Fruit fly (Drosophila melanogaster) whole organism, embryonic: ENCODE data around the gene Awh.
A peak's percentile ranks its signal among the peaks of the same experiment; 100 is the strongest.

Source experiments
- Antp ChIP-seq: fragments of 200-800 bp; sonication (Bioruptor generic); optimal IDR thresholded peaks from 3 replicates; lab custom pipeline; 2016; ENCODE audit warnings: missing biosample characterization, missing genetic modification characterization
- Asciz ChIP-seq: fragments of 200-800 bp; sonication (Bioruptor generic); optimal IDR thresholded peaks from 2 replicates; lab custom pipeline; 2017; ENCODE audit warnings: missing biosample characterization, mild to moderate bottlenecking, missing genetic modification characterization, missing genetic modification reagents
- CG10267 ChIP-seq: fragments of 200-800 bp; sonication (Bioruptor generic); optimal IDR thresholded peaks from 2 replicates; lab custom pipeline; 2018; ENCODE audit warnings: missing biosample characterization, mild to moderate bottlenecking, missing genetic modification characterization, moderate library complexity
- CG11093 ChIP-seq: fragments of 200-800 bp; sonication (Bioruptor generic); IDR thresholded peaks from 3 replicates; pipeline ENCODE4 v1.3.6; 2022; ENCODE audit warnings: missing biosample characterization, missing genetic modification characterization
- CG11247 ChIP-seq: fragments of 200-800 bp; sonication (Bioruptor generic); IDR thresholded peaks from 2 replicates; pipeline ENCODE4 v1.3.6; 2022; ENCODE audit warnings: missing biosample characterization, missing genetic modification characterization
- CG12769 ChIP-seq: fragments of 200-800 bp; sonication (Bioruptor generic); optimal IDR thresholded peaks from 2 replicates; lab custom pipeline; 2019; ENCODE audit warnings: missing biosample characterization, mild to moderate bottlenecking, missing genetic modification characterization, moderate library complexity
- CG14710 ChIP-seq: fragments of 200-800 bp; sonication (Bioruptor generic); optimal IDR thresholded peaks from 3 replicates; lab custom pipeline; 2019; ENCODE audit warnings: missing biosample characterization, mild to moderate bottlenecking, missing genetic modification characterization, moderate library complexity
- CG15696 ChIP-seq: fragments of 200-800 bp; sonication (Bioruptor generic); optimal IDR thresholded peaks from 2 replicates; lab custom pipeline; 2019; ENCODE audit warnings: missing biosample characterization, mild to moderate bottlenecking, missing genetic modification characterization, moderate library complexity
- CG1603 ChIP-seq: fragments of 200-800 bp; sonication (Bioruptor generic); optimal IDR thresholded peaks from 2 replicates; lab custom pipeline; 2019; ENCODE audit warnings: missing biosample characterization, mild to moderate bottlenecking, missing genetic modification characterization, moderate library complexity
- CG17328 ChIP-seq: fragments of 200-800 bp; sonication (Bioruptor generic); IDR thresholded peaks from 2 replicates; pipeline ENCODE4 v1.3.6; 2022; ENCODE audit warnings: missing biosample characterization, missing genetic modification characterization
- CG18764 ChIP-seq: fragments of 200-800 bp; sonication (Bioruptor generic); optimal IDR thresholded peaks from 3 replicates; lab custom pipeline; 2016; ENCODE audit warnings: missing biosample characterization, missing genetic modification characterization
- CG2120 ChIP-seq: fragments of 200-800 bp; sonication (Bioruptor generic); optimal IDR thresholded peaks from 3 replicates; lab custom pipeline; 2016; ENCODE audit warnings: missing biosample characterization, missing genetic modification characterization
- CG30403 ChIP-seq: fragments of 200-800 bp; sonication (Bioruptor generic); optimal IDR thresholded peaks from 3 replicates; lab custom pipeline; 2016; ENCODE audit warnings: missing biosample characterization, missing genetic modification characterization
- CG32532 ChIP-seq: fragments of 200-800 bp; sonication (Bioruptor generic); IDR thresholded peaks from 2 replicates; pipeline ENCODE4 v1.3.6; 2022; ENCODE audit warnings: missing biosample characterization, missing genetic modification characterization
- CG33557 ChIP-seq: fragments of 200-800 bp; sonication (Bioruptor generic); optimal IDR thresholded peaks from 2 replicates; lab custom pipeline; 2019; ENCODE audit warnings: missing biosample characterization, mild to moderate bottlenecking, missing genetic modification characterization, moderate library complexity
- CG5245 ChIP-seq: fragments of 200-800 bp; sonication (Bioruptor generic); optimal IDR thresholded peaks from 3 replicates; lab custom pipeline; 2016; ENCODE audit warnings: missing biosample characterization, missing genetic modification characterization
- CG6654 ChIP-seq: fragments of 200-800 bp; sonication (Bioruptor generic); optimal IDR thresholded peaks from 2 replicates; lab custom pipeline; 2017; ENCODE audit warnings: missing biosample characterization, mild to moderate bottlenecking, missing genetic modification characterization
- CoRest ChIP-seq: fragments of 200-800 bp; sonication (Bioruptor generic); optimal IDR thresholded peaks from 3 replicates; lab custom pipeline; 2018; ENCODE audit warnings: missing biosample characterization, mild to moderate bottlenecking, missing genetic modification characterization, moderate library complexity
- D ChIP-seq, 2 experiments: fragments of 200-800 bp in 1 of 2; fragments of >200 bp in 1 of 2; sonication (Bioruptor generic) in 1 of 2; optimal IDR thresholded peaks; 2 replicates in 1 of 2; 3 replicates in 1 of 2; lab custom pipeline; 2017; ENCODE audit warnings: mild to moderate bottlenecking in 1 of 2, missing biosample characterization in 1 of 2, missing genetic modification characterization in 1 of 2, missing genetic modification reagents in 1 of 2
- HLHmδ ChIP-seq: fragments of 200-800 bp; sonication (Bioruptor generic); optimal IDR thresholded peaks from 2 replicates; lab custom pipeline; 2018; ENCODE audit warnings: missing biosample characterization, mild to moderate bottlenecking, missing genetic modification characterization, moderate library complexity
- Hmx ChIP-seq: fragments of 200-800 bp; sonication (Bioruptor generic); optimal IDR thresholded peaks from 2 replicates; lab custom pipeline; 2016; ENCODE audit warnings: missing biosample characterization, missing genetic modification characterization
- Hr3 ChIP-seq: fragments of 200-800 bp; sonication (Bioruptor generic); optimal IDR thresholded peaks from 3 replicates; lab custom pipeline; 2016; ENCODE audit warnings: missing biosample characterization, missing genetic modification characterization
- Hr51 ChIP-seq, 2 experiments: fragments of 200-800 bp; sonication (Bioruptor generic); optimal IDR thresholded peaks; 2 replicates in 1 of 2; 3 replicates in 1 of 2; lab custom pipeline; 2016 to 2018; ENCODE audit warnings: missing biosample characterization in 2 of 2, missing genetic modification characterization in 2 of 2, mild to moderate bottlenecking in 1 of 2, moderate library complexity in 1 of 2
- Hsf ChIP-seq: fragments of 200-800 bp; sonication (Bioruptor generic); optimal IDR thresholded peaks from 3 replicates; lab custom pipeline; 2016; ENCODE audit warnings: missing biosample characterization, missing genetic modification characterization
- Med ChIP-seq: fragments of 200-800 bp; sonication (Bioruptor generic); peaks from one replicate; lab custom pipeline; 2016; ENCODE audit warnings: missing biosample characterization, missing genetic modification characterization, mild to moderate bottlenecking, inconsistent platforms, moderate library complexity
- Oli ChIP-seq: fragments of 200-800 bp; sonication (Bioruptor generic); optimal IDR thresholded peaks from 2 replicates; lab custom pipeline; 2018; ENCODE audit warnings: missing biosample characterization, mild to moderate bottlenecking, missing genetic modification characterization, moderate library complexity
- PHDP ChIP-seq: fragments of 200-800 bp; sonication (Bioruptor generic); optimal IDR thresholded peaks from 3 replicates; lab custom pipeline; 2018; ENCODE audit warnings: missing biosample characterization, mild to moderate bottlenecking, missing genetic modification characterization, moderate library complexity
- Ptx1 ChIP-seq: fragments of 200-800 bp; sonication (Bioruptor generic); IDR thresholded peaks from 2 replicates; pipeline ENCODE4 v1.3.6; 2022; ENCODE audit warnings: missing biosample characterization, missing genetic modification characterization
- Six4 ChIP-seq: fragments of 200-800 bp; sonication (Bioruptor generic); optimal IDR thresholded peaks from 2 replicates; lab custom pipeline; 2016; ENCODE audit warnings: missing biosample characterization, missing genetic modification characterization
- Sox100B ChIP-seq: fragments of 200-800 bp; sonication (Bioruptor generic); optimal IDR thresholded peaks from 3 replicates; lab custom pipeline; 2018; ENCODE audit warnings: missing biosample characterization, mild to moderate bottlenecking, missing genetic modification characterization
- ab ChIP-seq: fragments of 200-800 bp; sonication (Bioruptor generic); optimal IDR thresholded peaks from 2 replicates; lab custom pipeline; 2016; ENCODE audit warnings: missing biosample characterization, missing genetic modification characterization
- ara ChIP-seq: fragments of 200-800 bp; sonication (Bioruptor generic); IDR thresholded peaks from 2 replicates; pipeline ENCODE4 v1.3.6; 2022; ENCODE audit warnings: missing biosample characterization, missing genetic modification characterization
- az2 ChIP-seq: fragments of 200-800 bp; sonication (Bioruptor generic); optimal IDR thresholded peaks from 3 replicates; lab custom pipeline; 2016; ENCODE audit warnings: missing biosample characterization, missing genetic modification characterization
- cas ChIP-seq: fragments of 200-800 bp; sonication (Bioruptor generic); IDR thresholded peaks from 2 replicates; pipeline ENCODE4 v1.3.6; 2022; ENCODE audit warnings: missing biosample characterization, missing genetic modification characterization
- dmrt11E ChIP-seq: fragments of 200-800 bp; sonication (Bioruptor generic); optimal IDR thresholded peaks from 3 replicates; lab custom pipeline; 2018; ENCODE audit warnings: missing biosample characterization, mild to moderate bottlenecking, missing genetic modification characterization, moderate library complexity
- dmrt99B ChIP-seq: fragments of 200-800 bp; sonication (Bioruptor generic); optimal IDR thresholded peaks from 2 replicates; lab custom pipeline; 2018; ENCODE audit warnings: missing biosample characterization, mild to moderate bottlenecking, missing genetic modification characterization, moderate library complexity
- en ChIP-seq: fragments of 200-800 bp; sonication (Bioruptor generic); optimal IDR thresholded peaks from 2 replicates; lab custom pipeline; 2016; ENCODE audit warnings: missing biosample characterization, missing genetic modification characterization
- ewg ChIP-seq: fragments of 200-800 bp; sonication (Bioruptor generic); optimal IDR thresholded peaks from 3 replicates; lab custom pipeline; 2017; ENCODE audit warnings: mild to moderate bottlenecking, missing biosample characterization, missing genetic modification reagents, missing genetic modification characterization
- hb ChIP-seq: fragments of 200-800 bp; sonication (Bioruptor generic); IDR thresholded peaks from 3 replicates; pipeline ENCODE4 v1.3.6; 2022; ENCODE audit warnings: missing biosample characterization, missing genetic modification characterization; ENCODE audit not compliant: partially characterized antibody
- jing ChIP-seq: fragments of 200-800 bp; sonication (Bioruptor generic); optimal IDR thresholded peaks from 2 replicates; lab custom pipeline; 2018; ENCODE audit warnings: missing biosample characterization, mild to moderate bottlenecking, missing genetic modification characterization
- jumu ChIP-seq: fragments of 200-800 bp; sonication (Bioruptor generic); optimal IDR thresholded peaks from 3 replicates; lab custom pipeline; 2016; ENCODE audit warnings: missing biosample characterization, missing genetic modification characterization
- mam ChIP-seq: fragments of 200-800 bp; sonication (Bioruptor generic); optimal IDR thresholded peaks from 3 replicates; lab custom pipeline; 2016; ENCODE audit warnings: missing biosample characterization, missing genetic modification characterization
- p53 ChIP-seq: fragments of 200-800 bp; sonication (Bioruptor generic); optimal IDR thresholded peaks from 2 replicates; lab custom pipeline; 2016; ENCODE audit warnings: missing biosample characterization, missing genetic modification characterization
- pan ChIP-seq, 4 experiments: fragments of >200 bp in 3 of 4; fragments of 200-800 bp in 1 of 4; sonication (Bioruptor generic) in 1 of 4; optimal IDR thresholded peaks in 3 of 4; IDR thresholded peaks in 1 of 4; 2 replicates each; pipeline versions ENCODE4 v1.3.6 to Lab custom; 2017 to 2022; ENCODE audit warnings: missing biosample characterization in 2 of 4, missing genetic modification characterization in 2 of 4, mixed read lengths in 1 of 4
- prd ChIP-seq, 3 experiments: fragments of >200 bp in 2 of 3; fragments of 200-800 bp in 1 of 3; sonication (Bioruptor generic) in 1 of 3; optimal IDR thresholded peaks in 2 of 3; IDR thresholded peaks in 1 of 3; 2 replicates in 2 of 3; 3 replicates in 1 of 3; pipeline versions ENCODE4 v1.3.6 to Lab custom; 2017 to 2022; ENCODE audit warnings: missing biosample characterization in 1 of 3, missing genetic modification characterization in 1 of 3
- sc ChIP-seq, 3 experiments: fragments of >200 bp in 2 of 3; fragments of 200-800 bp in 1 of 3; sonication (Bioruptor generic) in 1 of 3; optimal IDR thresholded peaks; 2 replicates in 2 of 3; 3 replicates in 1 of 3; lab custom pipeline; 2017; ENCODE audit warnings: mild to moderate bottlenecking in 1 of 3, missing biosample characterization in 1 of 3, missing genetic modification characterization in 1 of 3, missing genetic modification reagents in 1 of 3
- ssp ChIP-seq: fragments of 200-800 bp; sonication (Bioruptor generic); IDR thresholded peaks from 2 replicates; pipeline ENCODE4 v1.3.6; 2022; ENCODE audit warnings: missing biosample characterization, missing genetic modification characterization
- ttk ChIP-seq: fragments of 200-800 bp; sonication (Bioruptor generic); IDR thresholded peaks from 2 replicates; pipeline ENCODE4 v2.1.2; 2022; ENCODE audit warnings: missing biosample characterization, missing genetic modification characterization

The Awh gene

DNA sequence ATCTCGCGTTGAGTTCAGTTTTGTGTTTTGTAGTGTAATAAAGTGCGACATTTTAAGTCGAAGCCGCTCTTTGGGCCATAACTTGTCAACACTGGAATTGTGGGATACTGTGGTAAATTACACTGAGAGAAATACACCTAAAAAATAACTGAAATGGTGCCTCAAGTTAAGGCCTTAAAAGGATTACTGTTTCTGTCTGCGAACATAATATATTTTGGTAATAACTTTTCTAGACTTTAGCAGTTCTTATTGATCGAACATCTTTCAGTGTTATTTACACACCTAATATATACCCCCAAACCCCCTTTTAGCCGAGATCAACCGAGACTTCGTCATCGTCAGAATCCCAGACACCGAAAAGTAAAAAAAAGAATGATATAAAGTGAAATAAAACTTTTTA lies 5.8 kb downstream of the Awh start (continued):
- TF ChIP-seq CG11247 (0 out of 2 replicates have a peak, but pooled peaks have one; percentile 28), mam (GFP tag; lab: Kevin White, UChicago) (peak; percentile 22), Hr3 (GFP tag; lab: Kevin White, UChicago) (peak; percentile 22), CG32532 (GFP tag; lab: Robert Waterston, UW) (peak; percentile 28; the same call in 1 of the 2 replicates), CG2120 (GFP tag; lab: Kevin White, UChicago) (peak; percentile 43), en (GFP tag; lab: Kevin White, UChicago) (peak; percentile 20), hb (GFP tag; lab: Robert Waterston, UW) (no peak), CG1603 (tag; lab: Kevin White, UChicago) (peak; percentile 70), CoRest (tag; lab: Kevin White, UChicago) (peak; percentile 41), dmrt99B (peak; percentile 44), PHDP (peak; percentile 24), CG12769 (peak; percentile 53), Hr51 (GFP tag; optimal IDR thresholded peaks at IDR 0.05; lab: Kevin White, UChicago) (no peak), D (optimal IDR thresholded peaks at IDR 0.05; lab: Kevin White, UChicago) (no peak), D (GFP tag; optimal IDR thresholded peaks at IDR 0.05; lab: Kevin White, UChicago) (peak; percentile 46), Asciz (no peak), CG11093 (GFP tag; lab: Robert Waterston, UW) (0 out of 3 replicates have a peak, but pooled peaks have one; percentile 26), dmrt11E (tag; lab: Kevin White, UChicago) (peak; percentile 62), ab (GFP tag; lab: Kevin White, UChicago) (no peak), p53 (GFP tag; lab: Kevin White, UChicago) (peak; percentile 20), Hmx (GFP tag; lab: Kevin White, UChicago) (no peak), CG15696 (tag; lab: Kevin White, UChicago) (no peak), prd (optimal IDR thresholded peaks at IDR 0.05; lab: Kevin White, UChicago) (no peak), prd (GFP tag; IDR thresholded peaks at IDR 0.05; lab: Robert Waterston, UW) (peak; percentile 34; the same call in 1 of the 3 replicates), Med (GFP tag; lab: Kevin White, UChicago) (peak; percentile 87), CG6654 (GFP tag; lab: Kevin White, UChicago) (peak; percentile 0), Hsf (peak; percentile 12), CG14710 (tag; lab: Kevin White, UChicago) (peak; percentile 40), Oli (tag; lab: Kevin White, UChicago) (peak; percentile 41), Six4 (GFP tag; lab: Kevin White, UChicago) (peak; percentile 44), jing (GFP tag; lab: Kevin White, UChicago) (peak; percentile 4), Sox100B (peak; percentile 7), ara (GFP tag; lab: Robert Waterston, UW) (peak; percentile 64; the same call in 1 of the 2 replicates), Antp (GFP tag; lab: Kevin White, UChicago) (no peak), ssp (peak; percentile 39), pan (optimal IDR thresholded peaks at IDR 0.05; lab: Kevin White, UChicago) (no peak), pan (GFP tag; optimal IDR thresholded peaks at IDR 0.05 in 1 of 2, IDR thresholded peaks at IDR 0.05 in 1 of 2) (peak in 1 of 2 experiments; percentile 40), CG5245 (GFP tag; lab: Kevin White, UChicago) (peak; percentile 18), Ptx1 (GFP tag; lab: Robert Waterston, UW) (0 out of 2 replicates have a peak, but pooled peaks have one; percentile 27), CG33557 (peak; percentile 24), HLHmδ (no peak), jumu (GFP tag; lab: Kevin White, UChicago) (peak; percentile 11), cas (GFP tag; lab: Robert Waterston, UW) (no peak), CG10267 (peak; percentile 48), az2 (peak; percentile 42), CG30403 (peak; percentile 26), ewg (peak; percentile 31), sc (optimal IDR thresholded peaks at IDR 0.05; lab: Kevin White, UChicago) (no peak), sc (GFP tag; optimal IDR thresholded peaks at IDR 0.05; lab: Kevin White, UChicago) (peak; percentile 1), CG18764 (GFP tag; lab: Kevin White, UChicago) (no peak), CG17328 (peak; percentile 61; the same call in 1 of the 2 replicates), ttk (no peak)
